Fruit fly (Drosophila melanogaster): Measurements from ENCODE around the gene ND-ASHI.
A peak's percentile ranks its signal among the peaks of the same experiment; 100 is the strongest.

ND-ASHI gene

DNA sequence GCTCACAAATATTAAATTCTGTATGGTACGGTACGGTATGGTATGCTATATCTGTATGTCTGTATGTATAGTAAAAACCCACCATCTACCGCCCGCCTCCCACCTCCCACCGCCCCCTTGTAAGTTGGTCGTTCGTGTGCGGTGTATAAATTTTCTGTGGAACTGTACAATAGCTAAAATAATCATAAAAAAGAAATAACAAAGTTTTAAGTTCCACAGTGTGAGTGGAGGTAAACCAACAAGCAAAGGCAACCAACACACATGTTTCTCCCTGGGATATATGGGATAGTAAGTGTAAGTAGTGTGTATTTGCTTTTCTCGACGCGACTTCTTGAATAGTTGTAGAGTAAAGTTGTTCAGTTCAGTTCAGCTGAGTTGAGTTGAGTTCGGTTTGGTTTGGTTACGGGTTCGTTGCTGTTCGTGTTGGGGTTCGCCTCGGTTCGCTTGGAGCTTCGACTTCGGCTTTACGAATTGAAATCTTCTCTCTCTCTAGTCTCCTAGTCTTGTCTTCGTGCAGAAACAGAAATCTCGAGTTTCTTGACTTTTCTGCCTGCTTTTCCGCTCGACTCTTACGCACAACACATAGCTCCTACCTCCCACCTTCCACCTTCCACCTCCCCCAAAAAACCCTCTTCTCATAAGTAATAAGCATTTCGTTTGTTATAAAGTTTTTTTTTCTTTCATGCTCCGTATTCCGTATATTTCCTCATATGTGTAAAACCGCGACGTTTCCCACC, 27.8 kb upstream of the ND-ASHI start:
- no peak for TF ChIP-seq cnc (optimal IDR thresholded peaks at IDR 0.05)
- TF ChIP-seq CG11617 (GFP tag; optimal IDR thresholded peaks at IDR 0.05) = no peak
- no peak for TF ChIP-seq CG12768 (GFP tag; optimal IDR thresholded peaks at IDR 0.05)
- TF ChIP-seq ovo (GFP tag; optimal IDR thresholded peaks at IDR 0.05) = no peak
- peak; percentile 67 for TF ChIP-seq cic (GFP tag; optimal IDR thresholded peaks at IDR 0.05)
- peak; percentile 23 for TF ChIP-seq bab1 (GFP tag; optimal IDR thresholded peaks at IDR 0.05)

DNA sequence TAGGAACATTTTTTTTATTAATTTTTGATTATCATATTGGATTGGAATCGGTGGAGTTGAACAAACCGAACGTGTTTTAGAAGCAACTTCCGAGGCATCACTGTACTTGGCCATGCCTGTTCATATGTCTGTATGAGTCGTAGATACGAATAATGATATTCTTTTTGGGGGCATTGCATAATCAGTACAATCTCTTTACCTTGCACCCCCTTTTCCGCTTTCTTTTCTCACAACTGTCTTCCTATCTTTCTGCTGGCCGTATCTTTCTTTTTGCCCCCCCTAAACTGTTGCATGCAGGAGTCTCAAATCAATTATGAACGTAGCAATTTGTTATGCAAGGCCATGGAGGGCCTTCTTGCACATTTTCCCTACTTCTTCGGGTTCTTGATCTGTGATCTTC, 27.0 kb upstream of the ND-ASHI start:
- TF ChIP-seq CG7101 (tag; optimal IDR thresholded peaks at IDR 0.05) (no peak), pad (GFP tag; optimal IDR thresholded peaks at IDR 0.05) (no peak), CG33017 (tag; optimal IDR thresholded peaks at IDR 0.05) (no peak), ovo (GFP tag; optimal IDR thresholded peaks at IDR 0.05) (no peak), CG12768 (GFP tag; optimal IDR thresholded peaks at IDR 0.05) (no peak), Crg-1 (GFP tag; optimal IDR thresholded peaks at IDR 0.05) (no peak), Clk (GFP tag; optimal IDR thresholded peaks at IDR 0.05) (no peak), tj (GFP tag; optimal IDR thresholded peaks at IDR 0.05) (no peak), Hr96 (GFP tag; optimal IDR thresholded peaks at IDR 0.05) (no peak), Mnt (GFP tag; optimal IDR thresholded peaks at IDR 0.05) (no peak), cnc (optimal IDR thresholded peaks at IDR 0.05) (no peak), CG14711 (tag; optimal IDR thresholded peaks at IDR 0.05) (no peak), toe (GFP tag; optimal IDR thresholded peaks at IDR 0.05) (no peak), kay (GFP tag; ENCODE audit: borderline replicate concordance) (no peak), bab1 (GFP tag; optimal IDR thresholded peaks at IDR 0.05) (no peak), CG5204 (GFP tag; optimal IDR thresholded peaks at IDR 0.05) (no peak), cic (GFP tag; optimal IDR thresholded peaks at IDR 0.05) (no peak), CG7045 (GFP tag; optimal IDR thresholded peaks at IDR 0.05) (no peak), CG1620 (GFP tag; optimal IDR thresholded peaks at IDR 0.05) (no peak), CG11617 (GFP tag; optimal IDR thresholded peaks at IDR 0.05) (no peak)

DNA sequence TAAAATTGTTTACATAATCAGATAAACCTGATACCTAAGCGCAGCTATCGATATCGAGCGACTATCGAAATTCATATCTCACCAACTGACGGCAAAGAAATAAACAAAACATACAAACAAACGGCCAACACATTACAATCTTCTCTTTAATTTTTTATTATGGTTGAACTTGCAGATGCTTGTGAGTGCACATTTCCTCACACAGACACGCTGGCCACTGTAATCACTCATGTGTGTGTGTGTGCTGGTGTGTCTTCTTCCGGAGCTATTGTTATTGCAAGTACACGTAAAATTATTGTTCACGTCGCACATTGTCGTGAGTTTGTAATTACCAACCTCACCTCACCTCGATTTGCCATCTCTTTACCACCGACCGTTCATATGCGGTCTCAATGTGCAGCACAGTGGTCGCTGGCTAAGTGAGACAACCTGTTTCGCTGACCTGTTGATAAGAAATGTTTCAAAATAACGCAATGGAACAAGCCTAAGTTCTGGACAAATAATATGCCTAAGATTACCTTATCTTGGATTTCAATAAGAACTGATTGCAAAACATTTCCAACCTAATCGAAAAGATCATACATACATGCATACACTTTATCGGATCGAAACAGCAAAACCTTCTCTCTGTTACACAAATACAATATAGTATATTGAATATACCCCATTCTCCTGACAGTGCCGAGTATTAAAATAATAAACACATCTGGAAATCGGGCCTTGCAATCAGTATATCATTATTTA, 26.3 kb upstream of the ND-ASHI start:
- TF ChIP-seq CG14711 (tag; optimal IDR thresholded peaks at IDR 0.05) (peak; percentile 0), pad (GFP tag; optimal IDR thresholded peaks at IDR 0.05) (no peak), toe (GFP tag; optimal IDR thresholded peaks at IDR 0.05) (peak; percentile 6), cic (GFP tag; optimal IDR thresholded peaks at IDR 0.05) (peak; percentile 66), CG7101 (tag; optimal IDR thresholded peaks at IDR 0.05) (peak; percentile 24), Clk (GFP tag; optimal IDR thresholded peaks at IDR 0.05) (no peak), Crg-1 (GFP tag; optimal IDR thresholded peaks at IDR 0.05) (no peak), ovo (GFP tag; optimal IDR thresholded peaks at IDR 0.05) (no peak), Mnt (GFP tag; optimal IDR thresholded peaks at IDR 0.05) (peak; percentile 33), CG11617 (GFP tag; optimal IDR thresholded peaks at IDR 0.05) (peak; percentile 24), kay (GFP tag; ENCODE audit: borderline replicate concordance) (no peak), CG33017 (tag; optimal IDR thresholded peaks at IDR 0.05) (no peak), tj (GFP tag; optimal IDR thresholded peaks at IDR 0.05) (peak; percentile 87), bab1 (GFP tag; optimal IDR thresholded peaks at IDR 0.05) (no peak), Hr96 (GFP tag; optimal IDR thresholded peaks at IDR 0.05) (peak; percentile 47), CG5204 (GFP tag; optimal IDR thresholded peaks at IDR 0.05) (no peak), CG7045 (GFP tag; optimal IDR thresholded peaks at IDR 0.05) (peak; percentile 2), cnc (optimal IDR thresholded peaks at IDR 0.05) (no peak), CG1620 (GFP tag; optimal IDR thresholded peaks at IDR 0.05) (no peak), CG12768 (GFP tag; optimal IDR thresholded peaks at IDR 0.05) (peak; percentile 13)

DNA sequence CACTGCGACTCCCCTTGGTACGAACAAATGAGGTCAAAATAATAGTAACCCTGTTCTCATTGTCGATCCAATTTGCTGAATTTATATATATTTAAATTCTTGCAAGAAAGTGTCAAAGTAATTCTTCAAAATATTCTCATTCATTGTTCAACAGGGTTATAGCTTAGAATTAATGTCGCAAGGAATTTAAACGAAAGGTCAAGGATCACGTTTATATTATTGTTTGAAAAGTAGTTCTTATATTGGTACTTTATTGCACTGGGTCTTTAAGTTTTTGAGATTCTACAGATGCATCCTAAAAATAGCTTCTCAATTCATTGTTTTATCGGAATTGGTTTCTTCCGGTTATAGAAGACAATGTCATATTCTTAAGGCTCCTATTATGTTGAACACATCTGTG, 25.0 kb upstream of the ND-ASHI start:
- TF ChIP-seq CG1620 (GFP tag; optimal IDR thresholded peaks at IDR 0.05) = no peak
- no peak for TF ChIP-seq CG5204 (GFP tag; optimal IDR thresholded peaks at IDR 0.05)
- no peak for TF ChIP-seq CG12768 (GFP tag; optimal IDR thresholded peaks at IDR 0.05)
- TF ChIP-seq CG7045 (GFP tag; optimal IDR thresholded peaks at IDR 0.05) = no peak
- no peak for TF ChIP-seq ovo (GFP tag; optimal IDR thresholded peaks at IDR 0.05)
- TF ChIP-seq kay (GFP tag; ENCODE audit: borderline replicate concordance) = no peak
- TF ChIP-seq bab1 (GFP tag; optimal IDR thresholded peaks at IDR 0.05) = no peak
- no peak for TF ChIP-seq Mnt (GFP tag; optimal IDR thresholded peaks at IDR 0.05)
- no peak for TF ChIP-seq Crg-1 (GFP tag; optimal IDR thresholded peaks at IDR 0.05)
- no peak for TF ChIP-seq Clk (GFP tag; optimal IDR thresholded peaks at IDR 0.05)
- no peak for TF ChIP-seq CG11617 (GFP tag; optimal IDR thresholded peaks at IDR 0.05)
- no peak for TF ChIP-seq CG14711 (tag; optimal IDR thresholded peaks at IDR 0.05)
- TF ChIP-seq toe (GFP tag; optimal IDR thresholded peaks at IDR 0.05) = no peak
- no peak for TF ChIP-seq cnc (optimal IDR thresholded peaks at IDR 0.05)
- TF ChIP-seq CG7101 (tag; optimal IDR thresholded peaks at IDR 0.05) = no peak
- no peak for TF ChIP-seq CG33017 (tag; optimal IDR thresholded peaks at IDR 0.05)
- TF ChIP-seq Hr96 (GFP tag; optimal IDR thresholded peaks at IDR 0.05) = no peak
- TF ChIP-seq tj (GFP tag; optimal IDR thresholded peaks at IDR 0.05) = no peak
- no peak for TF ChIP-seq pad (GFP tag; optimal IDR thresholded peaks at IDR 0.05)
- no peak for TF ChIP-seq cic (GFP tag; optimal IDR thresholded peaks at IDR 0.05)

DNA sequence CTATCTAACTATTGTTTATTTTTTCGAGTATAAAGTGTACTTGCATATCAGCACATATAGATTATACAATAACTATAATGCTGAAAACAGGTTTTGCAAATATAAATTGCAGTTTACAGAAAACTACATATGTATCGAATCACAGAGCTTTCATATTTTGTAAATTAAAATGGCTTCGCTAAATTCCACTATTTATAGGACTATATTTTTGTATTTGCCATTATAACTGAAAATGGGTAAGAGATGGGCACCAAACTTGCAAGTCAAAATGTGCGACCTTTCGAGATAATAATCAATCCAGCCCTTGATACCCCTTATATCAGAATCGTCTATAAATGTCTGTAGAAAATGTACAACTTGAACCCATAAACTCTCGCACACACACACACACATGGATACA, 24.3 kb upstream of the ND-ASHI start:
- TF ChIP-seq CG11617 (GFP tag; optimal IDR thresholded peaks at IDR 0.05) (peak; percentile 4), kay (GFP tag; ENCODE audit: borderline replicate concordance) (peak; percentile 36), CG5204 (GFP tag; optimal IDR thresholded peaks at IDR 0.05) (no peak), cnc (optimal IDR thresholded peaks at IDR 0.05) (no peak), cic (GFP tag; optimal IDR thresholded peaks at IDR 0.05) (no peak), CG12768 (GFP tag; optimal IDR thresholded peaks at IDR 0.05) (no peak)

All from whole organism, adult.